Worm (Caenorhabditis elegans) whole organism, L4/young adult: ENCODE data around the gene srsx-15.

Experiments
- W03F9.2 ChIP-seq: fragments of 150-350 bp; optimal IDR thresholded peaks from 2 replicates; lab custom pipeline; 2014; ENCODE audit warnings: missing biosample characterization, missing genetic modification characterization
- dao-5 ChIP-seq: sonication (generic microtip); optimal IDR thresholded peaks from 2 replicates; lab custom pipeline; 2016; ENCODE audit warnings: missing genotype, missing genetic modification characterization, moderate library complexity, missing compliant biosample characterization
- him-1 ChIP-seq: sonication (generic microtip); optimal IDR thresholded peaks from 2 replicates; lab custom pipeline; 2016; ENCODE audit warnings: missing genotype, missing genetic modification reagents, missing genetic modification characterization, missing compliant biosample characterization

DNA sequence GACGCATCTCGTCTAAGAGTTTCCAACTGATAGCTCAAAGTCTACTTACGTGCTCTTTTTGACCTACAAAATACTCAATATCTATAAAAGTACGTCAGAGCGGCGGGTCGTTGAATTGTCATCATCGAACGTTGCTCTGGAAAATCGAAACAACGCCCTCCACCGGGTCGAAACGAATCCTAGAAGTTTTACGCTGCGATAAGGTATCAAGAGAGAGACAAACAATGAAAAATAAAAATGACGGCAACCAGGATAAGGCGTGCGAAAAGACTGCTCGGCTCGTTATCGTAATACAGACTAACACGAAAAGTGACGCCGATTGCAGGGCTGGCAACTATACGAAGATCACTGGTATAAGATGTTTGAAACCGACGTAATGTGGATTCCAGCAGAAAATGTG lies 30.6 kb upstream of the srsx-15 start:
- no peak for TF ChIP-seq him-1
- no peak for TF ChIP-seq dao-5 (tag; lab: Kevin White, UChicago)
- TF ChIP-seq W03F9.2: no peak
